Worm (Caenorhabditis elegans): ENCODE measurements around the gene Y73B3B.3.
"Not testable (repeated sequence)": the region's sequence is repeated elsewhere in the genome, so short reads cannot be mapped to it uniquely, and the experiment has no call there.

DNA sequence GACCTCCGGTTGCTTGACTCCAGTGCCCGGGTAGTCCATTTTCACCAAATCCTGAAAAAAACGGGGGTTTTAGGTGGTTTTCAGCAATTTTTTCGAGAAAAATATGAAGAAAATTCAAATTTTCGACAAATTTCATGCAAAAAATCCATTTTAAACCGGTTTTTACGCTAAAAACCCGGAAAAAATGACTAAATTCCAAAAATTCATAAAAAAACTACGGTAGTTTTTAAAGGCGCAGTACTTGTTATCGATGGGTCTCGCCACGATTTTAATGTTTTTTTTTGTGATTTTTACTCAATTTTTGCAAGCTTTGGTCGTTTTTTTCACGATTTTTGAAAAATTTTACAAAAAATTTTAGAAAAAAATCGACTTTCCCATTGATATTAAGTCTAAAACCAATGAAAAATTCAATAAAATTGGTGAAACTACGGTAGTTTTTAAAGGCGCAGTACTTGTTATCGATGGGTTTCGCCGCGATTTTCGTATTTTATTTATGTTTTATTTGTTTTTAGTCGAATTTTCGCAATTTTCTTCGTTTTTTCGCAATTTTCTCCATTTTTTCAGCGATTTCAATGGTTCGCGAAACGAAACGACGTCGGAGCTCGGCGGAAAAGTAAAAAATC is 27.6 kb upstream of the Y73B3B.3 start, which contains the start of the genes T08D2.6 and chkr-1:
- not testable (repeated sequence) for TF ChIP-seq pqm-1 (tag; optimal IDR thresholded peaks at IDR 0.05); skn-1 (tag; optimal IDR thresholded peaks at IDR 0.05); ztf-4 (tag; optimal IDR thresholded peaks at IDR 0.05); zag-1 (tag; optimal IDR thresholded peaks at IDR 0.05); nhr-76 (tag; optimal IDR thresholded peaks at IDR 0.05); ama-1 (optimal IDR thresholded peaks at IDR 0.05); eor-1 (tag; optimal IDR thresholded peaks at IDR 0.05); lin-39 (tag; optimal IDR thresholded peaks at IDR 0.05); lin-15B (tag; optimal IDR thresholded peaks at IDR 0.05)
